Fruit fly (Drosophila melanogaster) whole organism, adult: Measurements from ENCODE around the gene AIF.

Experiments used
- Clk ChIP-seq: fragments of 200-800 bp; sonication (Bioruptor generic); optimal IDR thresholded peaks from 2 replicates; lab custom pipeline; 2017; ENCODE audit warnings: missing biosample characterization, missing genetic modification characterization
- Crg-1 ChIP-seq: fragments of 200-800 bp; sonication (Bioruptor generic); optimal IDR thresholded peaks from 2 replicates; lab custom pipeline; 2016; ENCODE audit warnings: missing biosample characterization, missing genetic modification characterization
- Mnt ChIP-seq: fragments of 200-800 bp; sonication (Bioruptor generic); optimal IDR thresholded peaks from 2 replicates; lab custom pipeline; 2016; ENCODE audit warnings: missing biosample characterization, mild to moderate bottlenecking, missing genetic modification characterization
- ovo ChIP-seq: fragments of 200-800 bp; sonication (Bioruptor generic); optimal IDR thresholded peaks from 2 replicates; lab custom pipeline; 2016; ENCODE audit warnings: missing biosample characterization, missing genetic modification characterization
- pad ChIP-seq: fragments of 200-800 bp; sonication (Bioruptor generic); optimal IDR thresholded peaks from 3 replicates; lab custom pipeline; 2017; ENCODE audit warnings: missing biosample characterization, missing genetic modification characterization, mild to moderate bottlenecking, moderate library complexity, missing genetic modification reagents

DNA sequence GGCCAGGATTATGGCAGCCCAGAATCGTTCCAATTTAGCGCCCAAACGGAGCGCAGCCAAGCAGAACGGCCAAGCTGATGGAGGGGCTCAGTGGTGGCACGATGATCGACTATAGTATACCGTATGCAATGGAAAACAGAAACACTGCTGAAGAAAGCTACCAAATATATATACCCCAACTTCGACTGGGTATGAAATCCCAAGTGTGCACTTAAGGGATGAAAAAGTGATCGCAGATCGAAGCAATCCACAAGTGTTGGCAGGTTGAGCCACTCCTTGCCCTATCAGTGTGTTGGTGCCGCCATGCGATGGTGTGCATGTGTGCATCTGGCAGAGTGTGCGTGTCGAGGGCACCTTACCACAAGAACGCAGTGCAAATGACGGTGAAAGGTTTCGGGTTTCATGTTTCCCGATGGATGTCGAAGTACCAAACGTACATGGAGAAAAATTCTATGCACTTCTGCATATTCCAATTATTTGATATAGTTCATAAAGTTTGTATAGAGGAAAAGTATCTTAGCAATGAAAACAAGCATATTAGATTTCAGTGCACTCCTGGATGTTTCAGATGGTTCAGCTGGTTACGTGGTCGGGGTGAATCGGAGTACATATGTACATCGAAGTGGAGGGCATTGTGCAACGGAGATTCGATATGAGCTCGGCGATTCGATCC, 30.6 kb downstream of the AIF start:
- TF ChIP-seq Mnt: no peak
- TF ChIP-seq ovo (GFP tag; lab: Kevin White, UChicago): no peak
- no peak for TF ChIP-seq Crg-1
- TF ChIP-seq pad (GFP tag; lab: Kevin White, UChicago): no peak
- no peak for TF ChIP-seq Clk (GFP tag; lab: Kevin White, UChicago)
